Fruit fly (Drosophila melanogaster): Measurements from ENCODE around the gene Usp39.

Usp39 gene

DNA sequence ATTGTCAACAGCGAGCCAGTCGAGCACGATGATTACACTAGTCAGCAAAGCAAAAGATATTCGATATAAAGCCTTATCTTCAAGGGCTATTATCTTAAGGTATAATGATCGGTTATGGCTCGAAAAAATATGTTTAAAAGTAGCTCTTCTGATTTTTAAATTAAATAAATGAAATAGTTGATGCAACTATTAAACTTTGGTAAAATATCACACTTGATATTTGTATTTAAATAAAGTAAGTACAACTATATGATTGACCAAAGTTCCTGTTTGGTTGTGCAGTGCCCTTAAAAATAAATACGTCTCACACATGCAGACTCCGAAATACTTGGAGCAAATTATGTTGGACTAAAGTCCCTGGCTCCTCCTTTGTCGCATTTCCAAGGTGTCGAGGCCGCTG is 39.9 kb downstream of the Usp39 start:
- TF ChIP-seq ss (GFP tag; optimal IDR thresholded peaks at IDR 0.05) (peak in 1 of 2 experiments; percentile 2), CG6276 (GFP tag; optimal IDR thresholded peaks at IDR 0.05) (peak; percentile 15), CG3032 (tag; optimal IDR thresholded peaks at IDR 0.05) (peak; percentile 28), CG6854 (GFP tag; optimal IDR thresholded peaks at IDR 0.05) (no peak), Ets96B (tag; optimal IDR thresholded peaks at IDR 0.05) (peak; percentile 31), svp (GFP tag) (no peak), fkh (GFP tag; optimal IDR thresholded peaks at IDR 0.05) (no peak), CG6808 (GFP tag; optimal IDR thresholded peaks at IDR 0.05) (peak; percentile 7), CG10669 (GFP tag; optimal IDR thresholded peaks at IDR 0.05) (no peak), Hr39 (GFP tag; optimal IDR thresholded peaks at IDR 0.05) (no peak), CG32006 (GFP tag; optimal IDR thresholded peaks at IDR 0.05) (peak; percentile 1), pdm3 (GFP tag; optimal IDR thresholded peaks at IDR 0.05) (peak; percentile 23), Ets21C (GFP tag; optimal IDR thresholded peaks at IDR 0.05) (no peak), Eip78C (GFP tag) (peak; percentile 77), esn (GFP tag; optimal IDR thresholded peaks at IDR 0.05) (peak; percentile 5), dsx (GFP tag; optimal IDR thresholded peaks at IDR 0.05; ENCODE audit: poor library complexity, severe bottlenecking) (peak; percentile 41), OdsH (GFP tag; optimal IDR thresholded peaks at IDR 0.05) (peak; percentile 10), CG3919 (GFP tag; optimal IDR thresholded peaks at IDR 0.05) (no peak), CG15336 (GFP tag; IDR thresholded peaks at IDR 0.05) (peak; percentile 42; the same call in 1 of the 2 replicates)

- TF ChIP-seq fkh (GFP tag; optimal IDR thresholded peaks at IDR 0.05) (peak; percentile 63), eg (GFP tag; IDR thresholded peaks at IDR 0.05) (peak; percentile 5; the same call in 1 of the 3 replicates), esn (GFP tag; optimal IDR thresholded peaks at IDR 0.05) (no peak), CG4318 (GFP tag; optimal IDR thresholded peaks at IDR 0.05) (no peak), Sox102F (GFP tag; optimal IDR thresholded peaks at IDR 0.05) (no peak), CG3032 (tag; optimal IDR thresholded peaks at IDR 0.05) (no peak), Blimp-1 (GFP tag; optimal IDR thresholded peaks at IDR 0.05) (no peak), CG32006 (GFP tag; optimal IDR thresholded peaks at IDR 0.05) (peak; percentile 41), dac (GFP tag; optimal IDR thresholded peaks at IDR 0.05) (no peak), pdm3 (GFP tag; optimal IDR thresholded peaks at IDR 0.05) (no peak), Sox14 (GFP tag; optimal IDR thresholded peaks at IDR 0.05) (no peak), dsx (GFP tag; optimal IDR thresholded peaks at IDR 0.05; ENCODE audit: poor library complexity, severe bottlenecking) (no peak), Hr4 (GFP tag; optimal IDR thresholded peaks at IDR 0.05) (peak; percentile 35), Eip78C (GFP tag) (peak; percentile 89)
Observed at dm6 chrX:18899835-18900460, 41.9 kb downstream of the Usp39 start, which contains the start of gene CG7378. Gene CG7378, plus strand, starts transcription at chrX:18900410.

- no peak for TF ChIP-seq CG10669 (GFP tag; optimal IDR thresholded peaks at IDR 0.05)
Observed at dm6 chrX:18900958-18901357, 43.0 kb downstream of the Usp39 start.

DNA sequence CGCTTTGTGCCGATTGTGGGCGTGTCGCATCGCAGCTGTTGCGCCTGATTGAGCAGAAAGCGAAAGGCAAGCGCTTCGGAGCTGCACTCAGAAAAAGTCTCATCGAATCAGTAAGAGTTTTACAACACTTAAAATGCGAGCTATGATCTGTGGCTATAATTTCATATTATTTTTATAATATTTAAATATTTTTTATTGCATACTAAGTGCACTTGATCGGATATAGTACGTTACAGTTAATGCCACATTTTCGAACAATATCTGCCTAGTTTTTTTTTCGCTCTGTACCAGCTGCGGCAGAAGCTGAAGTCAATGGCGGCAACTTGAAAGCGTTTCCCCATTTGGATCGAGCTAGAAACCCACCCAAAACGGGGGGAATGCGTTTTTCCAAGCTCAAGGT is 44.8 kb downstream of the Usp39 start:
- TF ChIP-seq CG32006 (GFP tag; optimal IDR thresholded peaks at IDR 0.05) (peak; percentile 21), CG15336 (GFP tag; IDR thresholded peaks at IDR 0.05) (0 out of 2 replicates have a peak, but pooled peaks have one; percentile 29), eg (GFP tag; IDR thresholded peaks at IDR 0.05) (0 out of 3 replicates have a peak, but pooled peaks have one; percentile 10), Eip78C (GFP tag) (peak; percentile 53), CG6163 (GFP tag; IDR thresholded peaks at IDR 0.05) (0 out of 3 replicates have a peak, but pooled peaks have one; percentile 23), cyc (GFP tag; optimal IDR thresholded peaks at IDR 0.05) (no peak)

DNA sequence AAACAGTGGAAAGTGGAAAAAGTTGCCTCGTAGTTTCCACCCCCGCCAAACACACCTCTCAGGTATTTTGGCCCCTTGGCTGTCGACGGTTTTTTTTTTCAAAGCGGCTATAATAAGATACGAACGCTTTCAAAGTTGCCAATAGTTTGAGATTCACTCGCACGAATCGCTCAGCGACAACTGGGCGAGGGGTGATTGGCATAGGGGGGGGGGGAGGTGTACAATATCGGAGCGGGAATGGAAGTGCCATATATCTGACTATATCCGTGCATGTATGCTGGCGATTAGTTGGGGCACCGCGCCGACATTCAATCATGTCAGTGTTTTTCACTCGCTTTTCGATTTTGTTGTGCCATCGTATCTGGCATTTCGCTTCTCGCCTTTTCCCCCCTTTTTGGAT is 47.1 kb downstream of the Usp39 start:
- TF ChIP-seq CG34406 (GFP tag; optimal IDR thresholded peaks at IDR 0.05), result no peak
- no peak for TF ChIP-seq CG16779 (tag; optimal IDR thresholded peaks at IDR 0.05)
- no peak for TF ChIP-seq Ets21C (GFP tag; optimal IDR thresholded peaks at IDR 0.05)
- TF ChIP-seq CG3032 (tag; optimal IDR thresholded peaks at IDR 0.05), result no peak
- TF ChIP-seq CG3919 (GFP tag; optimal IDR thresholded peaks at IDR 0.05), result no peak
- no peak for TF ChIP-seq CG8319 (GFP tag; optimal IDR thresholded peaks at IDR 0.05)
- TF ChIP-seq Sox15 (GFP tag; optimal IDR thresholded peaks at IDR 0.05), result no peak
- TF ChIP-seq fkh (GFP tag; optimal IDR thresholded peaks at IDR 0.05), result no peak
- no peak for TF ChIP-seq spab (GFP tag; optimal IDR thresholded peaks at IDR 0.05)
- TF ChIP-seq salr (GFP tag; optimal IDR thresholded peaks at IDR 0.05), result no peak
- no peak for TF ChIP-seq net (GFP tag; optimal IDR thresholded peaks at IDR 0.05)
- TF ChIP-seq CG15336 (GFP tag; IDR thresholded peaks at IDR 0.05), result no peak
- no peak for TF ChIP-seq CG6276 (GFP tag; optimal IDR thresholded peaks at IDR 0.05)
